Fruit fly (Drosophila melanogaster): ENCODE data around the gene CG11889.

The CG11889 gene

dm6 chr3R:25241507-25242070, 28.4 kb upstream of the CG11889 start, which contains the start of gene CG11854:
Gene CG11854 (plus strand): TSS chr3R:25242020.
- TF ChIP-seq Atf6 (GFP tag; IDR thresholded peaks at IDR 0.05) (no peak), p53 (GFP tag; optimal IDR thresholded peaks at IDR 0.05) (no peak), twi (tag; optimal IDR thresholded peaks at IDR 0.05) (no peak), klu (GFP tag; IDR thresholded peaks at IDR 0.05) (no peak), Poxn (GFP tag; IDR thresholded peaks at IDR 0.05) (no peak), toy (GFP tag; IDR thresholded peaks at IDR 0.05) (no peak), CG6854 (GFP tag; optimal IDR thresholded peaks at IDR 0.05) (no peak), nau (GFP tag; optimal IDR thresholded peaks at IDR 0.05) (no peak), slou (GFP tag; optimal IDR thresholded peaks at IDR 0.05) (no peak), CG30020 (tag; optimal IDR thresholded peaks at IDR 0.05) (no peak), CG4282 (GFP tag; optimal IDR thresholded peaks at IDR 0.05) (no peak), bowl (GFP tag; IDR thresholded peaks at IDR 0.05) (no peak), cg (GFP tag; optimal IDR thresholded peaks at IDR 0.05) (no peak), CG15696 (tag; optimal IDR thresholded peaks at IDR 0.05) (no peak)

- TF ChIP-seq da (GFP tag; optimal IDR thresholded peaks at IDR 0.05): no peak
- TF ChIP-seq BEAF-32 (GFP tag; optimal IDR thresholded peaks at IDR 0.05): peak; percentile 24
- TF ChIP-seq CG12942 (GFP tag; optimal IDR thresholded peaks at IDR 0.05): no peak
- no peak for TF ChIP-seq CG10979 (tag; optimal IDR thresholded peaks at IDR 0.05)
- TF ChIP-seq gfzf (GFP tag; optimal IDR thresholded peaks at IDR 0.05): peak; percentile 41
- TF ChIP-seq CG33557 (GFP tag; optimal IDR thresholded peaks at IDR 0.05): peak; percentile 15
- TF ChIP-seq aop (GFP tag; IDR thresholded peaks at IDR 0.05): no peak
- no peak for TF ChIP-seq zen (tag; optimal IDR thresholded peaks at IDR 0.05)
- TF ChIP-seq CG2116 (GFP tag; optimal IDR thresholded peaks at IDR 0.05): peak; percentile 36
- TF ChIP-seq CG17829 (tag; optimal IDR thresholded peaks at IDR 0.05): peak; percentile 52
- TF ChIP-seq Ssrp (tag; optimal IDR thresholded peaks at IDR 0.05): peak; percentile 34
- no peak for TF ChIP-seq CG17568 (GFP tag; optimal IDR thresholded peaks at IDR 0.05)
- no peak for TF ChIP-seq Max (GFP tag; optimal IDR thresholded peaks at IDR 0.05)
- TF ChIP-seq cg (GFP tag; optimal IDR thresholded peaks at IDR 0.05): no peak
- peak; percentile 40 for TF ChIP-seq nmo (GFP tag; optimal IDR thresholded peaks at IDR 0.05)
- TF ChIP-seq eyg (GFP tag; optimal IDR thresholded peaks at IDR 0.05): no peak
- no peak for TF ChIP-seq slbo (GFP tag; IDR thresholded peaks at IDR 0.05)
- TF ChIP-seq sens-2 (GFP tag; IDR thresholded peaks at IDR 0.05): no peak
- no peak for TF ChIP-seq otp (GFP tag; IDR thresholded peaks at IDR 0.05)
- TF ChIP-seq Chrac-16 (GFP tag; optimal IDR thresholded peaks at IDR 0.05): no peak
- no peak for TF ChIP-seq GATAe (GFP tag; conservative IDR thresholded peaks at IDR 0.05)
- no peak for TF ChIP-seq CG14050 (GFP tag; IDR thresholded peaks at IDR 0.05)
- no peak for TF ChIP-seq CG14014 (GFP tag; IDR thresholded peaks at IDR 0.05)
- no peak for TF ChIP-seq CG6654 (GFP tag; optimal IDR thresholded peaks at IDR 0.05)
- no peak for TF ChIP-seq Kr (GFP tag; optimal IDR thresholded peaks at IDR 0.05)
- peak; percentile 19 for TF ChIP-seq CG33213 (GFP tag; optimal IDR thresholded peaks at IDR 0.05)
- TF ChIP-seq cwo (GFP tag; optimal IDR thresholded peaks at IDR 0.05): no peak
- no peak for TF ChIP-seq CG6765 (GFP tag; optimal IDR thresholded peaks at IDR 0.05)
- no peak for TF ChIP-seq HLH54F (GFP tag; optimal IDR thresholded peaks at IDR 0.05)
- TF ChIP-seq Oaz (GFP tag; IDR thresholded peaks at IDR 0.05): no peak
- peak; percentile 52 for TF ChIP-seq sd (tag; optimal IDR thresholded peaks at IDR 0.05)
- no peak for TF ChIP-seq Atf6 (GFP tag; IDR thresholded peaks at IDR 0.05)
- TF ChIP-seq peb (GFP tag; IDR thresholded peaks at IDR 0.05): no peak
- no peak for TF ChIP-seq CG4328 (GFP tag; optimal IDR thresholded peaks at IDR 0.05)
- TF ChIP-seq trem (tag; optimal IDR thresholded peaks at IDR 0.05): peak; percentile 71
- TF ChIP-seq toy (GFP tag; IDR thresholded peaks at IDR 0.05): no peak
- no peak for TF ChIP-seq z (GFP tag; IDR thresholded peaks at IDR 0.05)
Observed at dm6 chr3R:25245052-25245813, 24.8 kb upstream of the CG11889 start, which contains the start of gene bam. Gene bam (minus strand): TSS chr3R:25245109.
